Worm (Caenorhabditis elegans): ENCODE measurements around the gene T26H8.4.

DNA sequence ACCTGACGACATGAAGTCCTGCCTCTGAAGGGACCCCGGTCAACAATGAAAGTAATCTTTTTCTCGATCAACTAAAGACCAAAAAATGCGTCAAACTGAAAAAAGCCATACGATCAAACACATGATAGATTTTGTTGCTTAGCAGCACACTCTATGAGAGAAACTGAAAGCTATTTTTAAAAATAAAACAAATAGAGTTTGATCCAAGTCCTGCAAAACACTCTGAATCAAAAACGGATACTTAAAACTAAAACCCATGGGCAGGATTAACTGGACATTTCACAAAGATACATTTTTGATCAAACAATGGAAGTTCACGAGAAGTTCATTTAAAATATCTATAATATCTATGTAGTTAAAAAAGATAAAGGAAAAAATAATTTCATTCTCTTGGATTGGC is 39.2 kb downstream of the T26H8.4 start, which contains the start of gene T10H4.13:
- no peak for TF ChIP-seq him-1 (tag; optimal IDR thresholded peaks at IDR 0.05)
- no peak for TF ChIP-seq W03F9.2 (tag; optimal IDR thresholded peaks at IDR 0.05)
